Fruit fly (Drosophila melanogaster) whole organism, embryonic: Measurements from ENCODE around the gene Srp19.
A peak's percentile ranks its signal among the peaks of the same experiment; 100 is the strongest.

Experiments
- Bteb2 ChIP-seq: fragments of 200-800 bp; sonication (Bioruptor generic); optimal IDR thresholded peaks from 2 replicates; lab custom pipeline; 2016; ENCODE audit warnings: missing biosample characterization, missing genetic modification characterization
- CG1024 ChIP-seq: fragments of 200-800 bp; sonication (Bioruptor generic); IDR thresholded peaks from 2 replicates; pipeline ENCODE4 v1.3.6; 2022; ENCODE audit warnings: missing biosample characterization, missing genetic modification characterization
- CG10543 ChIP-seq: fragments of 200-800 bp; sonication (Bioruptor generic); optimal IDR thresholded peaks from 3 replicates; lab custom pipeline; 2017; ENCODE audit warnings: missing biosample characterization, mild to moderate bottlenecking, missing genetic modification characterization, moderate library complexity
- CG12071 ChIP-seq: fragments of 200-800 bp; sonication (Bioruptor generic); optimal IDR thresholded peaks from 3 replicates; lab custom pipeline; 2018; ENCODE audit warnings: missing biosample characterization, mild to moderate bottlenecking, missing genetic modification characterization
- CG14965 ChIP-seq: fragments of 200-800 bp; sonication (Bioruptor generic); optimal IDR thresholded peaks from 2 replicates; lab custom pipeline; 2016; ENCODE audit warnings: missing biosample characterization, missing genetic modification characterization, borderline replicate concordance
- CG1603 ChIP-seq: fragments of 200-800 bp; sonication (Bioruptor generic); optimal IDR thresholded peaks from 2 replicates; lab custom pipeline; 2019; ENCODE audit warnings: missing biosample characterization, mild to moderate bottlenecking, missing genetic modification characterization, moderate library complexity
- CG16779 ChIP-seq: fragments of 200-800 bp; sonication (Bioruptor generic); IDR thresholded peaks from 2 replicates; pipeline ENCODE4 v1.3.6; 2022; ENCODE audit warnings: missing biosample characterization, missing genetic modification characterization
- CG16863 ChIP-seq: fragments of 200-800 bp; sonication (Bioruptor generic); optimal IDR thresholded peaks from 3 replicates; lab custom pipeline; 2016; ENCODE audit warnings: missing biosample characterization, missing genetic modification characterization
- CG17612 ChIP-seq: fragments of 200-800 bp; sonication (Bioruptor generic); IDR thresholded peaks from 2 replicates; pipeline ENCODE4 v1.3.6; 2022; ENCODE audit warnings: missing biosample characterization, missing genetic modification characterization
- CG2120 ChIP-seq: fragments of 200-800 bp; sonication (Bioruptor generic); optimal IDR thresholded peaks from 3 replicates; lab custom pipeline; 2016; ENCODE audit warnings: missing biosample characterization, missing genetic modification characterization
- CG2199 ChIP-seq: fragments of 200-800 bp; sonication (Bioruptor generic); IDR thresholded peaks from 3 replicates; pipeline ENCODE4 v1.3.6; 2022; ENCODE audit warnings: missing biosample characterization, missing genetic modification characterization
- CG30020 ChIP-seq: fragments of 200-800 bp; optimal IDR thresholded peaks from 2 replicates; lab custom pipeline; 2019; ENCODE audit warnings: missing biosample characterization, mild to moderate bottlenecking, missing genetic modification characterization, moderate library complexity
- CG3065 ChIP-seq: fragments of 200-800 bp; sonication (Bioruptor generic); optimal IDR thresholded peaks from 2 replicates; lab custom pipeline; 2016; ENCODE audit warnings: missing biosample characterization, missing genetic modification characterization
- CG32767 ChIP-seq: fragments of 200-800 bp; sonication (Bioruptor generic); IDR thresholded peaks from 2 replicates; pipeline ENCODE4 v1.3.6; 2022; ENCODE audit warnings: missing biosample characterization, missing genetic modification characterization
- CG43689 ChIP-seq: fragments of 200-800 bp; sonication (Bioruptor generic); IDR thresholded peaks from 2 replicates; pipeline ENCODE4 v1.3.6; 2022; ENCODE audit warnings: missing biosample characterization, missing genetic modification characterization
- CG4404 ChIP-seq: fragments of 200-800 bp; sonication (Bioruptor generic); IDR thresholded peaks from 2 replicates; pipeline ENCODE4 v1.3.6; 2022; ENCODE audit warnings: missing biosample characterization, missing genetic modification characterization
- CG6791 ChIP-seq: fragments of 200-800 bp; sonication (Bioruptor generic); IDR thresholded peaks from 3 replicates; pipeline ENCODE4 v1.3.6; 2022; ENCODE audit warnings: missing biosample characterization, missing genetic modification characterization; ENCODE audit not compliant: partially characterized antibody
- CG6813 ChIP-seq: fragments of 200-800 bp; sonication (Bioruptor generic); optimal IDR thresholded peaks from 2 replicates; lab custom pipeline; 2017; ENCODE audit warnings: missing biosample characterization, missing genetic modification characterization, mild to moderate bottlenecking, moderate library complexity, missing genetic modification reagents
- CG8388 ChIP-seq: fragments of 200-800 bp; sonication (Bioruptor generic); optimal IDR thresholded peaks from 2 replicates; lab custom pipeline; 2019; ENCODE audit warnings: missing biosample characterization, mild to moderate bottlenecking, missing genetic modification characterization, moderate library complexity
- Chrac-16 ChIP-seq: fragments of 200-800 bp; sonication (Bioruptor generic); optimal IDR thresholded peaks from 3 replicates; lab custom pipeline; 2016; ENCODE audit warnings: missing biosample characterization, missing genetic modification characterization
- CrebB ChIP-seq: fragments of 200-800 bp; sonication (Bioruptor generic); optimal IDR thresholded peaks from 3 replicates; lab custom pipeline; 2018; ENCODE audit warnings: missing biosample characterization, mild to moderate bottlenecking, missing genetic modification characterization
- Doc3 ChIP-seq: fragments of 200-800 bp; sonication (Bioruptor generic); IDR thresholded peaks from 3 replicates; pipeline ENCODE4 v1.3.6; 2022; ENCODE audit warnings: missing biosample characterization, missing genetic modification characterization; ENCODE audit not compliant: partially characterized antibody
- HmgD ChIP-seq: fragments of 200-800 bp; sonication (Bioruptor generic); optimal IDR thresholded peaks from 3 replicates; lab custom pipeline; 2016; ENCODE audit warnings: missing biosample characterization, missing genetic modification characterization
- MTF-1 ChIP-seq: fragments of 200-800 bp; sonication (Bioruptor generic); optimal IDR thresholded peaks from 2 replicates; lab custom pipeline; 2018; ENCODE audit warnings: missing biosample characterization, mild to moderate bottlenecking, missing genetic modification characterization, borderline replicate concordance
- Med ChIP-seq: fragments of 200-800 bp; sonication (Bioruptor generic); peaks from one replicate; lab custom pipeline; 2016; ENCODE audit warnings: missing biosample characterization, missing genetic modification characterization, mild to moderate bottlenecking, inconsistent platforms, moderate library complexity
- NFAT ChIP-seq: fragments of 200-800 bp; sonication (Bioruptor generic); IDR thresholded peaks from 2 replicates; pipeline ENCODE4 v1.3.6; 2022; ENCODE audit warnings: missing biosample characterization, missing genetic modification characterization
- Nf-YC ChIP-seq: fragments of 200-800 bp; optimal IDR thresholded peaks from 3 replicates; lab custom pipeline; 2019; ENCODE audit warnings: missing biosample characterization, mild to moderate bottlenecking, missing genetic modification characterization, moderate library complexity
- Oli ChIP-seq: fragments of 200-800 bp; sonication (Bioruptor generic); optimal IDR thresholded peaks from 2 replicates; lab custom pipeline; 2018; ENCODE audit warnings: missing biosample characterization, mild to moderate bottlenecking, missing genetic modification characterization, moderate library complexity
- Sry-δ ChIP-seq: fragments of 200-800 bp; sonication (Bioruptor generic); optimal IDR thresholded peaks from 2 replicates; lab custom pipeline; 2016; ENCODE audit warnings: missing biosample characterization, missing genetic modification characterization
- ara ChIP-seq: fragments of 200-800 bp; sonication (Bioruptor generic); IDR thresholded peaks from 2 replicates; pipeline ENCODE4 v1.3.6; 2022; ENCODE audit warnings: missing biosample characterization, missing genetic modification characterization
- bab2 ChIP-seq: fragments of 200-800 bp; sonication (Bioruptor generic); optimal IDR thresholded peaks from 2 replicates; lab custom pipeline; 2016; ENCODE audit warnings: missing biosample characterization, missing genetic modification characterization
- bbx ChIP-seq: fragments of 200-800 bp; sonication (Bioruptor generic); IDR thresholded peaks from 2 replicates; pipeline ENCODE4 v1.3.6; 2022; ENCODE audit warnings: missing biosample characterization, missing genetic modification characterization; ENCODE audit not compliant: partially characterized antibody
- caup ChIP-seq: fragments of 200-800 bp; sonication (Bioruptor generic); optimal IDR thresholded peaks from 3 replicates; lab custom pipeline; 2017; ENCODE audit warnings: missing biosample characterization, mild to moderate bottlenecking, missing genetic modification characterization, moderate library complexity; ENCODE audit not compliant: severe bottlenecking
- fd64A ChIP-seq: fragments of 200-800 bp; sonication (Bioruptor generic); optimal IDR thresholded peaks from 3 replicates; lab custom pipeline; 2018; ENCODE audit warnings: missing biosample characterization, mild to moderate bottlenecking, missing genetic modification characterization
- gt ChIP-seq: fragments of 200-800 bp; sonication (Bioruptor generic); IDR thresholded peaks from 2 replicates; pipeline ENCODE4 v1.3.6; 2022; ENCODE audit warnings: missing biosample characterization, missing genetic modification characterization
- h ChIP-seq: fragments of >200 bp; optimal IDR thresholded peaks from 2 replicates; lab custom pipeline; 2017
- jing ChIP-seq: fragments of 200-800 bp; sonication (Bioruptor generic); optimal IDR thresholded peaks from 2 replicates; lab custom pipeline; 2018; ENCODE audit warnings: missing biosample characterization, mild to moderate bottlenecking, missing genetic modification characterization
- kah ChIP-seq: fragments of 200-800 bp; sonication (Bioruptor generic); optimal IDR thresholded peaks from 2 replicates; lab custom pipeline; 2018; ENCODE audit warnings: missing biosample characterization, mild to moderate bottlenecking, missing genetic modification characterization
- ken ChIP-seq: fragments of 200-800 bp; sonication (Bioruptor generic); IDR thresholded peaks from 3 replicates; pipeline ENCODE4 v1.3.6; 2022; ENCODE audit warnings: missing biosample characterization, missing genetic modification characterization
- nom ChIP-seq: fragments of 200-800 bp; sonication (Bioruptor generic); optimal IDR thresholded peaks from 2 replicates; lab custom pipeline; 2017; ENCODE audit warnings: missing biosample characterization, missing genetic modification characterization, mild to moderate bottlenecking, moderate library complexity, missing genetic modification reagents
- org-1 ChIP-seq: fragments of 200-800 bp; sonication (Bioruptor generic); optimal IDR thresholded peaks from 2 replicates; lab custom pipeline; 2017; ENCODE audit warnings: missing biosample characterization, missing genetic modification characterization
- p53 ChIP-seq: fragments of 200-800 bp; sonication (Bioruptor generic); optimal IDR thresholded peaks from 2 replicates; lab custom pipeline; 2016; ENCODE audit warnings: missing biosample characterization, missing genetic modification characterization
- pzg ChIP-seq: fragments of 200-800 bp; sonication (Bioruptor generic); optimal IDR thresholded peaks from 3 replicates; lab custom pipeline; 2018; ENCODE audit warnings: missing biosample characterization, mild to moderate bottlenecking, missing genetic modification characterization, moderate library complexity
- row ChIP-seq: fragments of 200-800 bp; sonication (Bioruptor generic); IDR thresholded peaks from 3 replicates; pipeline ENCODE4 v1.3.6; 2022; ENCODE audit warnings: missing biosample characterization, missing genetic modification characterization
- tna ChIP-seq: fragments of 200-800 bp; sonication (Bioruptor generic); IDR thresholded peaks from 2 replicates; pipeline ENCODE4 v1.3.6; 2022; ENCODE audit warnings: missing biosample characterization, missing genetic modification characterization; ENCODE audit not compliant: partially characterized antibody
- tup ChIP-seq: fragments of 200-800 bp; sonication (Bioruptor generic); optimal IDR thresholded peaks from 2 replicates; lab custom pipeline; 2016; ENCODE audit warnings: missing biosample characterization, mild to moderate bottlenecking, missing genetic modification characterization, moderate library complexity
- z ChIP-seq: fragments of 200-800 bp; sonication (Bioruptor generic); IDR thresholded peaks from 3 replicates; pipeline ENCODE4 v1.3.6; 2022; ENCODE audit warnings: missing biosample characterization, missing genetic modification characterization
- zen2 ChIP-seq: fragments of 200-800 bp; sonication (Bioruptor generic); IDR thresholded peaks from 3 replicates; pipeline ENCODE4 v1.3.6; 2022; ENCODE audit warnings: missing biosample characterization, missing genetic modification characterization; ENCODE audit not compliant: partially characterized antibody
- zf30C ChIP-seq: fragments of 200-800 bp; sonication (Bioruptor generic); optimal IDR thresholded peaks from 3 replicates; lab custom pipeline; 2018; ENCODE audit warnings: missing biosample characterization, mild to moderate bottlenecking, missing genetic modification characterization
- zfh2 ChIP-seq: fragments of 200-800 bp; sonication (Bioruptor generic); optimal IDR thresholded peaks from 2 replicates; lab custom pipeline; 2016; ENCODE audit warnings: missing biosample characterization, missing genetic modification characterization

Gene Srp19

dm6 chr3L:7360324-7360852 is 12.6 kb upstream of the Srp19 start, which contains the start of gene Sec63 (continued):
- no peak for TF ChIP-seq CG1024 (GFP tag; lab: Robert Waterston, UW)
- no peak for TF ChIP-seq CG4404 (GFP tag; lab: Robert Waterston, UW)
- TF ChIP-seq tna (GFP tag; lab: Robert Waterston, UW), result peak; percentile 89
- TF ChIP-seq z (GFP tag; lab: Robert Waterston, UW), result peak; percentile 41; the same call in 1 of the 3 replicates
- no peak for TF ChIP-seq tup (GFP tag; lab: Kevin White, UChicago)
- no peak for TF ChIP-seq org-1
- peak; percentile 52 for TF ChIP-seq CG3065 (GFP tag; lab: Kevin White, UChicago)
- peak; percentile 97 for TF ChIP-seq bbx (GFP tag; lab: Robert Waterston, UW)
- peak; percentile 91 for TF ChIP-seq CG6791 (GFP tag; lab: Robert Waterston, UW)
- TF ChIP-seq CG1603 (tag; lab: Kevin White, UChicago), result peak; percentile 54
- peak; percentile 12 for TF ChIP-seq CG30020 (tag; lab: Kevin White, UChicago)
- TF ChIP-seq Sry-δ (GFP tag; lab: Kevin White, UChicago), result peak; percentile 77
- no peak for TF ChIP-seq CG12071 (GFP tag; lab: Kevin White, UChicago)
- TF ChIP-seq CG8388, result peak; percentile 49
- TF ChIP-seq CrebB (tag; lab: Kevin White, UChicago), result no peak
- TF ChIP-seq zf30C, result peak; percentile 3
- no peak for TF ChIP-seq CG16863 (GFP tag; lab: Kevin White, UChicago)
- peak; percentile 20; the same call in 1 of the 2 replicates for TF ChIP-seq CG32767 (GFP tag; lab: Robert Waterston, UW)
- no peak for TF ChIP-seq CG6813
- TF ChIP-seq CG16779 (GFP tag; lab: Robert Waterston, UW), result 0 out of 2 replicates have a peak, but pooled peaks have one; percentile 42
- peak; percentile 38 for TF ChIP-seq Chrac-16
- TF ChIP-seq CG10543, result peak; percentile 7
- peak; percentile 80 for TF ChIP-seq row (GFP tag; lab: Robert Waterston, UW)
- no peak for TF ChIP-seq CG43689 (GFP tag; lab: Robert Waterston, UW)
- no peak for TF ChIP-seq p53 (GFP tag; lab: Kevin White, UChicago)
- TF ChIP-seq Med, result peak; percentile 60
- no peak for TF ChIP-seq Oli (tag; lab: Kevin White, UChicago)
- TF ChIP-seq NFAT (GFP tag; lab: Robert Waterston, UW), result peak; percentile 67
- TF ChIP-seq Doc3, result peak; percentile 70
- TF ChIP-seq CG14965 (GFP tag; lab: Kevin White, UChicago), result no peak
- no peak for TF ChIP-seq gt (GFP tag; lab: Robert Waterston, UW)
- no peak for TF ChIP-seq bab2 (GFP tag; lab: Kevin White, UChicago)
- no peak for TF ChIP-seq fd64A
- peak; percentile 25; the same call in 1 of the 2 replicates for TF ChIP-seq ara (GFP tag; lab: Robert Waterston, UW)
- no peak for TF ChIP-seq MTF-1 (GFP tag; lab: Kevin White, UChicago)
- no peak for TF ChIP-seq CG17612 (GFP tag; lab: Robert Waterston, UW)
- TF ChIP-seq caup, result peak; percentile 27
- TF ChIP-seq zfh2 (GFP tag; lab: Kevin White, UChicago), result peak; percentile 22
- no peak for TF ChIP-seq Nf-YC (tag; lab: Kevin White, UChicago)
- no peak for TF ChIP-seq jing (GFP tag; lab: Kevin White, UChicago)
- TF ChIP-seq CG2120 (GFP tag; lab: Kevin White, UChicago), result peak; percentile 59
- TF ChIP-seq CG2199 (GFP tag; lab: Robert Waterston, UW), result peak; percentile 23; the same call in 1 of the 3 replicates
- peak; percentile 53 for TF ChIP-seq HmgD (GFP tag; lab: Kevin White, UChicago)
- TF ChIP-seq nom (GFP tag; lab: Kevin White, UChicago), result no peak
- TF ChIP-seq pzg, result peak; percentile 77
- peak; percentile 48; the same call in 1 of the 3 replicates for TF ChIP-seq ken
- no peak for TF ChIP-seq kah (GFP tag; lab: Kevin White, UChicago)
- TF ChIP-seq zen2 (GFP tag; lab: Robert Waterston, UW), result peak; percentile 62; the same call in 2 of the 3 replicates
- no peak for TF ChIP-seq Bteb2 (GFP tag; lab: Kevin White, UChicago)
- no peak for TF ChIP-seq h (lab: Kevin White, UChicago)
